Worm (Caenorhabditis elegans) whole organism, young adult: ENCODE data around the gene K06H6.4.

Experiments
- mel-28 ChIP-seq: sonication (generic microtip); optimal IDR thresholded peaks from 2 replicates; lab custom pipeline; 2016; ENCODE audit warnings: borderline replicate concordance, mild to moderate bottlenecking, missing genetic modification characterization, missing compliant biosample characterization
- snpc-1.1 ChIP-seq: sonication (generic microtip); optimal IDR thresholded peaks from 2 replicates; lab custom pipeline; 2017; ENCODE audit warnings: missing genetic modification characterization, mild to moderate bottlenecking, missing compliant biosample characterization, antibody characterized with exemption, moderate library complexity, missing genotype, missing genetic modification reagents; ENCODE audit not compliant: insufficient read depth
- zfh-2 ChIP-seq: fragments of 200-800 bp; sonication (Bioruptor generic); conservative IDR thresholded peaks from 2 replicates; pipeline ENCODE4 v1.3.6; 2022; ENCODE audit warnings: missing genetic modification reagents, missing genetic modification characterization, missing compliant biosample characterization

ce11 chrV:568105-568504 lies 11.0 kb upstream of the K06H6.4 start, which contains the start of gene sri-72:
- TF ChIP-seq snpc-1.1 (tag; lab: Kevin White, UChicago) (no peak), zfh-2 (GFP tag; lab: Robert Waterston, UW) (no peak), mel-28 (no peak)
